Fruit fly (Drosophila melanogaster): ENCODE measurements around the gene CG43084.

CG43084 gene

DNA sequence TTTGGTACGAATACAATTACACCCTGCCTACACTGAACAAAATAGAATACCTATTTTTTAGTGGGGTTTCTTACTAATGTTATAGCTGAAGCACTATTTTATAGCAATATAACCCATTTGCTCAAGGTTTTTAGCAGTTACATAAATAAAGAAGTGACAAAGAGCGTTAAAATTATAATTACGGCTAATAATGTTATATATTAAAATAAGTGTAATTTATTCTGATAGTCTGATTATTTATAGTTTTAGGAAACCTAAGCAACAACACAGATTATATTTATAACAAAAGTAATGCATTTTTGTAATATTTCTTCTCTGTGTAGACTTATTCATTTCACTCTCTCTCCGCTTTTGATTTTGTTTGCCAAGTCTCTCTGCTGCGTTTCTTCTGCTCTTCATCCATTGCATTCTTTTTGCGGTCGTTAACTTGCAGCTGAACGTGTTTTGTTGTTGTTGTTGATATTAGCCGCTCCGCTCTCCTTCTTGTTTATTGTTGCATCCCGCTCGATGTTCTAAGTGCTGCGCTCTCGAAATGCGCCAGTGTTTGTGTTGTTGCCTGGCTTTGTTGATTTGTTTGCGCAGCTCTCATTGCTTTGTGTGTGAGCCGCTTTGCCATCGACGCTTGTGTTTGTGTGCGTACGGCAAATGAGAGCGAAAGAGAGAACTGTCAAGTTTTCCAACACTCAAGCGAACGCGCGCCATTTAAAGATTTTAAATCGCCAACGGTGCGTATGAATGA lies 24.8 kb upstream of the CG43084 start (continued):
- peak; percentile 82 for TF ChIP-seq B-H1 (GFP tag; IDR thresholded peaks at IDR 0.05)
- TF ChIP-seq tio (GFP tag; optimal IDR thresholded peaks at IDR 0.05) = peak; percentile 91
- TF ChIP-seq Fer2 (tag; optimal IDR thresholded peaks at IDR 0.05) = peak; percentile 72
- TF ChIP-seq Dref (GFP tag; IDR thresholded peaks at IDR 0.05) = no peak
- no peak for TF ChIP-seq CG16863 (GFP tag; optimal IDR thresholded peaks at IDR 0.05)
- TF ChIP-seq fu2 (GFP tag; optimal IDR thresholded peaks at IDR 0.05) = no peak
- peak; percentile 90 for TF ChIP-seq CG6689 (GFP tag; IDR thresholded peaks at IDR 0.05)
- peak; percentile 62 for TF ChIP-seq CG7928 (GFP tag; optimal IDR thresholded peaks at IDR 0.05)
- TF ChIP-seq CG17802 (tag; optimal IDR thresholded peaks at IDR 0.05) = peak; percentile 57
- TF ChIP-seq al (GFP tag; IDR thresholded peaks at IDR 0.05) = peak; percentile 88
- TF ChIP-seq Oli (tag; optimal IDR thresholded peaks at IDR 0.05) = peak; percentile 95
- TF ChIP-seq CG12236 (GFP tag; optimal IDR thresholded peaks at IDR 0.05) = no peak
- TF ChIP-seq CG10654 (GFP tag; optimal IDR thresholded peaks at IDR 0.05) = peak; percentile 81
- TF ChIP-seq CG4424 (GFP tag; optimal IDR thresholded peaks at IDR 0.05) = peak; percentile 93
- peak; percentile 78 for TF ChIP-seq Aef1 (GFP tag; IDR thresholded peaks at IDR 0.05)
- TF ChIP-seq CG17829 (tag; optimal IDR thresholded peaks at IDR 0.05) = peak; percentile 91
- peak; percentile 97 for TF ChIP-seq CoRest (tag; optimal IDR thresholded peaks at IDR 0.05)
- TF ChIP-seq CG30403 (GFP tag; optimal IDR thresholded peaks at IDR 0.05) = peak; percentile 95
- TF ChIP-seq CG7745 (tag; optimal IDR thresholded peaks at IDR 0.05) = no peak
- TF ChIP-seq cg (GFP tag; optimal IDR thresholded peaks at IDR 0.05) = peak; percentile 89
- TF ChIP-seq Sox100B (GFP tag; optimal IDR thresholded peaks at IDR 0.05) = peak; percentile 97
- TF ChIP-seq CG15073 (GFP tag; optimal IDR thresholded peaks at IDR 0.05) = peak; percentile 9
- peak; percentile 73 for TF ChIP-seq Max (GFP tag; optimal IDR thresholded peaks at IDR 0.05)
- peak; percentile 87 for TF ChIP-seq stc (GFP tag; IDR thresholded peaks at IDR 0.05)
- peak; percentile 88 for TF ChIP-seq oc (tag; optimal IDR thresholded peaks at IDR 0.05)
- TF ChIP-seq ab (GFP tag; optimal IDR thresholded peaks at IDR 0.05) = no peak
- TF ChIP-seq gcm (GFP tag; optimal IDR thresholded peaks at IDR 0.05) = peak; percentile 91
- TF ChIP-seq CG12299 (tag; optimal IDR thresholded peaks at IDR 0.05) = peak; percentile 82
- TF ChIP-seq CG34376 (GFP tag; optimal IDR thresholded peaks at IDR 0.05) = no peak
- peak; percentile 86 for TF ChIP-seq CG3407 (GFP tag; optimal IDR thresholded peaks at IDR 0.05)
- TF ChIP-seq zen2 (GFP tag; IDR thresholded peaks at IDR 0.05; ENCODE audit: partially characterized antibody) = no peak
- peak; percentile 95 for TF ChIP-seq Abd-B (GFP tag; optimal IDR thresholded peaks at IDR 0.05)
- no peak for TF ChIP-seq CG9876 (GFP tag; optimal IDR thresholded peaks at IDR 0.05)
- no peak for TF ChIP-seq sc (optimal IDR thresholded peaks at IDR 0.05)
- peak; percentile 90 for TF ChIP-seq sc (GFP tag; optimal IDR thresholded peaks at IDR 0.05)
- no peak for TF ChIP-seq rib (GFP tag; IDR thresholded peaks at IDR 0.05)
- TF ChIP-seq CG15601 (tag; optimal IDR thresholded peaks at IDR 0.05) = peak; percentile 91
- peak; percentile 88 for TF ChIP-seq CG32532 (GFP tag; IDR thresholded peaks at IDR 0.05)
- TF ChIP-seq CG17912 (GFP tag; optimal IDR thresholded peaks at IDR 0.05) = peak; percentile 48
- TF ChIP-seq Nf-YC (tag; optimal IDR thresholded peaks at IDR 0.05) = peak; percentile 72
- peak; percentile 74 for TF ChIP-seq jing (GFP tag; optimal IDR thresholded peaks at IDR 0.05)
- TF ChIP-seq sima (GFP tag; optimal IDR thresholded peaks at IDR 0.05) = no peak
- TF ChIP-seq CG11085 (GFP tag; IDR thresholded peaks at IDR 0.05) = peak; percentile 55; the same call in 1 of the 2 replicates
- no peak for TF ChIP-seq CG8089 (GFP tag; optimal IDR thresholded peaks at IDR 0.05)
- peak; percentile 59 for TF ChIP-seq CG10274 (GFP tag; optimal IDR thresholded peaks at IDR 0.05)
- TF ChIP-seq CG10147 (GFP tag; optimal IDR thresholded peaks at IDR 0.05) = peak; percentile 89
- no peak for TF ChIP-seq Neu2 (GFP tag; optimal IDR thresholded peaks at IDR 0.05; ENCODE audit: borderline replicate concordance)
- TF ChIP-seq CG2116 (GFP tag; optimal IDR thresholded peaks at IDR 0.05) = peak; percentile 67
- peak; percentile 88 for TF ChIP-seq nau (GFP tag; optimal IDR thresholded peaks at IDR 0.05)
- TF ChIP-seq ato (GFP tag; IDR thresholded peaks at IDR 0.05; ENCODE audit: partially characterized antibody) = no peak

Data from whole organism, embryonic.